Worm (Caenorhabditis elegans): ENCODE results near the gene slrp-1.

The slrp-1 gene

DNA sequence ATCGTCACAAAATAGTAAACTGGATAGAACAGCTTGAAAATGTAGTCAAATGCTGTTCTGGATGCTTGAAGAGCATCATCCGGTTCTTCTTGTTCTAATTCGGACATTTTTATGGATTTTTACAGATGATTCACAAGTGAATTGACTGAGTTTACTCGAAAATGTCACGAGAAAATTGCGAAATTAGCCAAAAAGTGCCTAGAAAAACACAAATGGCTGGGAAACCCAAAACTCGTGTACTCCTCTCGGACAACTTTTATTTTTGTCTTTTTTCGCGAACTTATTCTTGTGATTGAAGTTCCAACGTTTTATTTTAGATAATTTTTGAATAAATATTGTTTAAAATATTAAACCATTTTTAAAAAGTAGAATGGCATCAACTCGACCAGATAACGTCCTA is 14.1 kb upstream of the slrp-1 start, which contains the start of the genes C56A3.4 and C56A3.5:
Gene C56A3.4 (minus strand): TSS at position 154 of the 400 bp plus-strand sequence.
Gene C56A3.5 (plus strand): TSS at position 367 of the 400 bp plus-strand sequence.
- no peak for TF ChIP-seq nhr-28 (tag; optimal IDR thresholded peaks at IDR 0.05)
- TF ChIP-seq ces-1 (GFP tag; optimal IDR thresholded peaks at IDR 0.05): peak; percentile 22

DNA sequence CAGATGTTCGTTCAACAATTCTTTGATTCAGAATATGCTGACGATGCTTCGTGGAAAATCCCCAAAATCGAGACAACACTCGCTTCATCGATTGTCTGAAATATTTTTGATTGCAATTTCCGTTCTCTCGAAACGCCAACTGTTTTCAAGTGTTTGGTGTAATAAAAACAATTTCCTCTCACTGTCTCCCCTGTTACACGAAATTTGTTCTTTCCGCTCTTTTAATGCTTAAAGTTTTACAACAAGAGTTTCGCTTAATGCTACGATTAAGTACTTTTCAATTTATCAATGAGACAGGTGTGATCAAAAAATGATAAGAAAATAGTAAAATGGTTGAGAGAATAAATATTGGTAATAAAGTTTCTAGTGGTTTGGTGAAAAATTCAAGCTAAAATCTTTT is 9.4 kb upstream of the slrp-1 start, which contains the start of gene C56A3.6:
Gene C56A3.6 (minus strand): TSS at position 101 of the 400 bp plus-strand sequence.
- TF ChIP-seq mls-2 (tag; optimal IDR thresholded peaks at IDR 0.05) (no peak), unc-62 (GFP tag; optimal IDR thresholded peaks at IDR 0.05) (no peak), drap-1 (GFP tag; optimal IDR thresholded peaks at IDR 0.05) (no peak), hlh-1 (tag; optimal IDR thresholded peaks at IDR 0.05) (peak; percentile 16), nhr-28 (tag; optimal IDR thresholded peaks at IDR 0.05) (no peak)

DNA sequence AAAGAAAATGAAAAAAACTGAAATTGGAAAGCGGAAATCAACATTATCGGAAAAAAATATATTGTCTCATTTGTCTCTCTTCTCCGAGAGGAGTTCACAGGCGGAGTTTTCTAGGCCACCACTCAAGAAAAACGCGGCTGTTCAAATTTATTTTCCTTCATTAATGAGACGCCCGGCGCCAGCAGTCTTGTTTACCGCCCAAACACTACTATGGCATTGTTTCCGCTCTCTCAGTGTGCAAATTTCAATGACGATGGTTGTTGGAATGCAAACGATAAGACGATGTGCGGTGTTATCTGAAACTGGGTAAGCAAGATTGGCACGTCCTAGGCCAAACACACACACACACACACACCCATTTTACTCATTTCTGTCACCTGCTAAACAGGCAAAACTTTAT is 8.9 kb upstream of the slrp-1 start, which contains the start of gene cav-2:
Gene cav-2 (plus strand): TSS at position 359 of the 400 bp plus-strand sequence.
- TF ChIP-seq elt-3 (tag; optimal IDR thresholded peaks at IDR 0.05) (no peak), nhr-237 (tag; optimal IDR thresholded peaks at IDR 0.05) (peak; percentile 53), nhr-28 (tag; optimal IDR thresholded peaks at IDR 0.05) (no peak), ceh-39 (tag; optimal IDR thresholded peaks at IDR 0.05) (peak; percentile 19), pha-4 (tag; optimal IDR thresholded peaks at IDR 0.05) (peak; percentile 46), ces-1 (GFP tag; optimal IDR thresholded peaks at IDR 0.05) (peak; percentile 75), mls-2 (tag; optimal IDR thresholded peaks at IDR 0.05) (peak; percentile 11), lin-32 (GFP tag; optimal IDR thresholded peaks at IDR 0.05) (no peak), lsy-2 (tag; optimal IDR thresholded peaks at IDR 0.05) (peak; percentile 46), ham-2 (GFP tag; optimal IDR thresholded peaks at IDR 0.05) (no peak), drap-1 (GFP tag; optimal IDR thresholded peaks at IDR 0.05) (no peak), M03D4.4 (tag; optimal IDR thresholded peaks at IDR 0.05) (no peak), tbx-8 (GFP tag; optimal IDR thresholded peaks at IDR 0.05) (no peak), ceh-83 (GFP tag; optimal IDR thresholded peaks at IDR 0.05) (no peak), ztf-11 (tag; optimal IDR thresholded peaks at IDR 0.05) (no peak), nhr-2 (tag; optimal IDR thresholded peaks at IDR 0.05) (no peak), ceh-43 (GFP tag; optimal IDR thresholded peaks at IDR 0.05) (no peak), mep-1 (tag; optimal IDR thresholded peaks at IDR 0.05) (peak; percentile 35), bed-3 (GFP tag; optimal IDR thresholded peaks at IDR 0.05) (no peak), unc-120 (tag; optimal IDR thresholded peaks at IDR 0.05; ENCODE audit: poor library complexity, severe bottlenecking) (no peak), elt-1 (tag; optimal IDR thresholded peaks at IDR 0.05; ENCODE audit: borderline replicate concordance, insufficient read depth) (no peak), nhr-76 (tag; optimal IDR thresholded peaks at IDR 0.05) (no peak), blmp-1 (tag; optimal IDR thresholded peaks at IDR 0.05) (no peak), flh-1 (GFP tag; optimal IDR thresholded peaks at IDR 0.05) (no peak), lin-13 (tag; optimal IDR thresholded peaks at IDR 0.05) (no peak), sem-2 (GFP tag; optimal IDR thresholded peaks at IDR 0.05) (no peak), unc-39 (tag; optimal IDR thresholded peaks at IDR 0.05) (no peak), sptf-1 (tag; optimal IDR thresholded peaks at IDR 0.05) (peak; percentile 65), zip-8 (tag; optimal IDR thresholded peaks at IDR 0.05) (no peak), mab-5 (tag; optimal IDR thresholded peaks at IDR 0.05) (no peak), unc-62 (GFP tag; optimal IDR thresholded peaks at IDR 0.05) (no peak), snpc-4 (tag; optimal IDR thresholded peaks at IDR 0.05) (no peak), cnd-1 (tag; optimal IDR thresholded peaks at IDR 0.05) (no peak), hlh-1 (tag; optimal IDR thresholded peaks at IDR 0.05) (peak; percentile 28), nhr-12 (tag; optimal IDR thresholded peaks at IDR 0.05) (no peak)

DNA sequence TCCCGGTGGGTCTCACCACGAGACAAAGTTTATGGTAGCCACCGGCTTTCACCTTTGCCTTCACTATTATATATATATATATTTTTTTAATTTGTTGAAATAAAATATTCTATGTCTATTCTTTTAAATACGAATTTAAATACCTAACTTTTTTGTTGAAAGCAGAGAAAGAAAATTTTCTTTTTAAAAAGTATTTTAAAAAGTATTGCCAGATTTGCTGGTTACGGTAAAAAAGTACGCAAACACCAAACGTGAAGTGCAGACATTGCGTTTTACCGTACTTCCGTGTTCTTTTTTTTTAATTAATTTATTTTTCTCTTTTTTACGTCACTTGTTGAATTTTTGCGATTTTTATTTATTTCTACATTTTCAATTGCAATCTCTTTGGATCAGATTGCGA is 5.7 kb upstream of the slrp-1 start, which contains the start of gene C56A3.8:
Gene C56A3.8 (plus strand): TSS at position 301 of the 400 bp plus-strand sequence.
- TF ChIP-seq ces-1 (GFP tag; optimal IDR thresholded peaks at IDR 0.05) (no peak), mls-2 (tag; optimal IDR thresholded peaks at IDR 0.05) (no peak)
